Worm (Caenorhabditis elegans) whole organism, L4 larva: ENCODE data around the gene acd-4.
A peak's percentile ranks its signal among the peaks of the same experiment; 100 is the strongest.

Source experiments
- F37D6.2 ChIP-seq: sonication (generic microtip); optimal IDR thresholded peaks from 2 replicates; lab custom pipeline; 2016; ENCODE audit warnings: mild to moderate bottlenecking, missing genetic modification characterization, missing compliant biosample characterization
- R02D3.7 ChIP-seq: fragments of 150-350 bp; sonication (generic microtip); optimal IDR thresholded peaks from 3 replicates; lab custom pipeline; 2014; ENCODE audit warnings: missing biosample characterization, missing genetic modification characterization
- T26A8.4 ChIP-seq: fragments of 200-800 bp; sonication (Bioruptor generic); IDR thresholded peaks from 2 replicates; pipeline ENCODE4 v1.3.6; 2022; ENCODE audit warnings: missing genetic modification characterization, missing compliant biosample characterization
- Y5F2A.4 ChIP-seq: fragments of 200-800 bp; sonication (Bioruptor generic); optimal IDR thresholded peaks from 2 replicates; lab custom pipeline; 2018; ENCODE audit warnings: mild to moderate bottlenecking, missing genetic modification characterization, missing compliant biosample characterization
- ZK337.2 ChIP-seq: fragments of 200-800 bp; sonication (Bioruptor generic); IDR thresholded peaks from 2 replicates; pipeline ENCODE4 v1.3.6; 2022; ENCODE audit warnings: missing genetic modification reagents, missing genetic modification characterization, missing compliant biosample characterization
- aha-1 ChIP-seq: fragments of 150-350 bp; peaks from one replicate; lab custom pipeline; 2014; ENCODE audit warnings: missing biosample characterization, missing genetic modification characterization
- aly-2 ChIP-seq: sonication (generic microtip); optimal IDR thresholded peaks from 2 replicates; lab custom pipeline; 2018; ENCODE audit warnings: missing biosample characterization, missing genetic modification characterization
- ceh-32 ChIP-seq: sonication (generic microtip); optimal IDR thresholded peaks from 2 replicates; lab custom pipeline; 2016; ENCODE audit warnings: mild to moderate bottlenecking, missing genetic modification characterization, missing compliant biosample characterization; ENCODE audit not compliant: poor library complexity
- ceh-44 ChIP-seq: fragments of 200-800 bp; sonication (Bioruptor generic); IDR thresholded peaks from 2 replicates; pipeline ENCODE4 v1.3.6; 2022; ENCODE audit warnings: missing genetic modification reagents, missing genetic modification characterization, missing compliant biosample characterization
- ctbp-1 ChIP-seq: fragments of 200-800 bp; sonication (Bioruptor generic); IDR thresholded peaks from 2 replicates; pipeline ENCODE4 v1.3.6; 2022; ENCODE audit warnings: missing genetic modification reagents, missing genetic modification characterization, missing compliant biosample characterization
- daf-12 ChIP-seq: fragments of 150-350 bp; optimal IDR thresholded peaks from 2 replicates; lab custom pipeline; 2014; ENCODE audit warnings: missing biosample characterization, missing genetic modification reagents, missing genetic modification characterization
- daf-16 ChIP-seq, 3 experiments: sonication (generic microtip); optimal IDR thresholded peaks; 2 replicates each; lab custom pipeline; 2016 to 2017; ENCODE audit warnings: missing genetic modification characterization in 3 of 3, missing genetic modification reagents in 3 of 3, mild to moderate bottlenecking in 2 of 3, missing compliant biosample characterization in 2 of 3, missing biosample characterization in 1 of 3, moderate library complexity in 1 of 3
- daf-19 ChIP-seq: fragments of 200-800 bp; sonication (Bioruptor generic); conservative IDR thresholded peaks from 2 replicates; pipeline ENCODE4 v1.3.6; 2022; ENCODE audit warnings: missing genetic modification characterization, missing compliant biosample characterization
- dmd-6 ChIP-seq: fragments of 200-800 bp; sonication (Bioruptor generic); IDR thresholded peaks from 2 replicates; pipeline ENCODE4 v1.3.6; 2022; ENCODE audit warnings: missing genetic modification reagents, missing genetic modification characterization, missing compliant biosample characterization
- duxl-1 ChIP-seq: sonication (generic microtip); optimal IDR thresholded peaks from 2 replicates; lab custom pipeline; 2016; ENCODE audit warnings: mild to moderate bottlenecking, missing genetic modification characterization, moderate library complexity, missing compliant biosample characterization; ENCODE audit not compliant: poor library complexity
- dve-1 ChIP-seq: sonication (generic microtip); optimal IDR thresholded peaks from 2 replicates; lab custom pipeline; 2017; ENCODE audit warnings: antibody characterized with exemption, mild to moderate bottlenecking, missing genetic modification characterization, missing compliant biosample characterization; ENCODE audit not compliant: insufficient read depth
- egl-43 ChIP-seq: fragments of 200-800 bp; sonication (Bioruptor generic); IDR thresholded peaks from 2 replicates; pipeline ENCODE4 v1.3.6; 2022; ENCODE audit warnings: missing genetic modification reagents, missing genetic modification characterization, missing compliant biosample characterization
- fos-1 ChIP-seq: fragments of 150-350 bp; optimal IDR thresholded peaks from 2 replicates; lab custom pipeline; 2014; ENCODE audit warnings: missing biosample characterization, missing genetic modification characterization
- gei-8 ChIP-seq: fragments of 200-800 bp; sonication (Bioruptor generic); optimal IDR thresholded peaks from 2 replicates; lab custom pipeline; 2018; ENCODE audit warnings: mild to moderate bottlenecking, missing genetic modification characterization, missing compliant biosample characterization
- hif-1 ChIP-seq, 2 experiments: sonication (generic microtip); optimal IDR thresholded peaks; 2 replicates each; lab custom pipeline; 2016 to 2017; ENCODE audit warnings: missing compliant biosample characterization in 2 of 2, missing genetic modification characterization in 2 of 2, missing genetic modification reagents in 2 of 2, missing genotype in 2 of 2, mild to moderate bottlenecking in 1 of 2
- hlh-11 ChIP-seq: fragments of 200-800 bp; sonication (Bioruptor generic); optimal IDR thresholded peaks from 2 replicates; lab custom pipeline; 2018; ENCODE audit warnings: mild to moderate bottlenecking, missing genetic modification characterization, missing compliant biosample characterization
- hlh-30 ChIP-seq: sonication (generic microtip); optimal IDR thresholded peaks from 2 replicates; lab custom pipeline; 2017; ENCODE audit warnings: antibody characterized with exemption, mild to moderate bottlenecking, missing genetic modification characterization, missing compliant biosample characterization; ENCODE audit not compliant: insufficient read depth
- hmg-1.1 ChIP-seq: fragments of 200-800 bp; sonication (Bioruptor generic); IDR thresholded peaks from 2 replicates; pipeline ENCODE4 v1.3.6; 2022; ENCODE audit warnings: missing genetic modification reagents, missing genetic modification characterization, missing compliant biosample characterization
- jun-1 ChIP-seq: fragments of 150-350 bp; optimal IDR thresholded peaks from 2 replicates; lab custom pipeline; 2014; ENCODE audit warnings: missing biosample characterization, missing genetic modification reagents, missing genetic modification characterization
- lim-7 ChIP-seq: fragments of 200-800 bp; sonication (Bioruptor generic); IDR thresholded peaks from 2 replicates; pipeline ENCODE4 v1.3.6; 2022; ENCODE audit warnings: missing genetic modification characterization, missing compliant biosample characterization
- lin-1 ChIP-seq: fragments of 200-800 bp; sonication (Bioruptor generic); IDR thresholded peaks from 2 replicates; pipeline ENCODE4 v1.3.6; 2022; ENCODE audit warnings: missing genetic modification reagents, missing genetic modification characterization, missing compliant biosample characterization
- lin-15B ChIP-seq: fragments of 150-350 bp; sonication (generic microtip); optimal IDR thresholded peaks from 3 replicates; lab custom pipeline; 2014; ENCODE audit warnings: missing biosample characterization, missing genetic modification characterization
- mdl-1 ChIP-seq, 2 experiments: fragments of 150-350 bp in 1 of 2; sonication (generic microtip) in 1 of 2; optimal IDR thresholded peaks; 2 replicates each; lab custom pipeline; 2014 to 2017; ENCODE audit warnings: missing biosample characterization in 2 of 2, missing genetic modification characterization in 2 of 2
- mep-1 ChIP-seq: fragments of 150-350 bp; sonication (generic microtip); optimal IDR thresholded peaks from 3 replicates; lab custom pipeline; 2014; ENCODE audit warnings: missing biosample characterization, missing genetic modification characterization
- mxl-3 ChIP-seq: fragments of 200-800 bp; sonication (Bioruptor generic); optimal IDR thresholded peaks from 2 replicates; lab custom pipeline; 2018; ENCODE audit warnings: mild to moderate bottlenecking, missing genetic modification characterization, missing compliant biosample characterization
- nhr-10 ChIP-seq: fragments of 150-350 bp; optimal IDR thresholded peaks from 2 replicates; lab custom pipeline; 2014; ENCODE audit warnings: missing biosample characterization, missing genetic modification characterization
- nhr-11 ChIP-seq: fragments of 150-350 bp; optimal IDR thresholded peaks from 2 replicates; lab custom pipeline; 2014; ENCODE audit warnings: missing biosample characterization, missing genetic modification characterization
- nhr-25 ChIP-seq: sonication (generic microtip); optimal IDR thresholded peaks from 2 replicates; lab custom pipeline; 2017; ENCODE audit warnings: missing genetic modification characterization, mild to moderate bottlenecking, missing compliant biosample characterization, antibody characterized with exemption, moderate library complexity, borderline replicate concordance; ENCODE audit not compliant: insufficient read depth
- nhr-28 ChIP-seq: fragments of 150-350 bp; optimal IDR thresholded peaks from 2 replicates; lab custom pipeline; 2014; ENCODE audit warnings: missing biosample characterization, missing genetic modification characterization
- nhr-42 ChIP-seq: fragments of 200-800 bp; sonication (Bioruptor generic); IDR thresholded peaks from 2 replicates; pipeline ENCODE4 v1.3.6; 2022; ENCODE audit warnings: missing genetic modification characterization, missing compliant biosample characterization
- nhr-6 ChIP-seq: fragments of 150-350 bp; optimal IDR thresholded peaks from 2 replicates; lab custom pipeline; 2014; ENCODE audit warnings: missing biosample characterization, missing genetic modification characterization
- nhr-76 ChIP-seq: fragments of 150-350 bp; optimal IDR thresholded peaks from 2 replicates; lab custom pipeline; 2014; ENCODE audit warnings: missing biosample characterization, missing genetic modification characterization
- nhr-77 ChIP-seq: fragments of 150-350 bp; optimal IDR thresholded peaks from 2 replicates; lab custom pipeline; 2014; ENCODE audit warnings: missing biosample characterization, missing genetic modification characterization
- pha-4 ChIP-seq, 2 experiments: fragments of 150-350 bp in 1 of 2; fragments of 200-800 bp in 1 of 2; sonication (Bioruptor generic) in 1 of 2; IDR thresholded peaks in 1 of 2; optimal IDR thresholded peaks in 1 of 2; 2 replicates each; pipeline versions ENCODE4 v1.3.6 to Lab custom; 2014 to 2022; ENCODE audit warnings: missing genetic modification characterization in 2 of 2, missing genetic modification reagents in 2 of 2, missing biosample characterization in 1 of 2, missing compliant biosample characterization in 1 of 2
- pqm-1 ChIP-seq: sonication (generic microtip); optimal IDR thresholded peaks from 2 replicates; lab custom pipeline; 2017; ENCODE audit warnings: missing biosample characterization, missing genetic modification characterization
- saeg-2 ChIP-seq: fragments of 200-800 bp; sonication (Bioruptor generic); IDR thresholded peaks from 2 replicates; pipeline ENCODE4 v1.3.6; 2022; ENCODE audit warnings: missing genetic modification reagents, missing genetic modification characterization, missing compliant biosample characterization
- sdz-12 ChIP-seq: fragments of 200-800 bp; sonication (Bioruptor generic); optimal IDR thresholded peaks from 2 replicates; lab custom pipeline; 2018; ENCODE audit warnings: mild to moderate bottlenecking, missing genetic modification characterization, missing compliant biosample characterization
- set-16 ChIP-seq: fragments of 200-800 bp; sonication (Bioruptor generic); IDR thresholded peaks from 2 replicates; pipeline ENCODE4 v1.3.6; 2022; ENCODE audit warnings: missing genetic modification reagents, missing genetic modification characterization, missing compliant biosample characterization
- snpc-4 ChIP-seq: fragments of 150-350 bp; optimal IDR thresholded peaks from 2 replicates; lab custom pipeline; 2014; ENCODE audit warnings: missing biosample characterization, missing genetic modification characterization
- tag-97 ChIP-seq: fragments of 200-800 bp; sonication (Bioruptor generic); IDR thresholded peaks from 2 replicates; pipeline ENCODE4 v1.3.6; 2022; ENCODE audit warnings: missing genetic modification characterization, missing compliant biosample characterization
- unc-62 ChIP-seq, 3 experiments: fragments of 150-350 bp in 1 of 3; sonication (generic microtip); optimal IDR thresholded peaks in 2 of 3; peaks in 1 of 3; 1 replicate in 1 of 3; 2 replicates in 2 of 3; lab custom pipeline; 2014 to 2017; ENCODE audit warnings: missing biosample characterization in 3 of 3, missing genetic modification characterization in 3 of 3, missing genetic modification reagents in 3 of 3, missing genotype in 1 of 3
- zfp-3 ChIP-seq: fragments of 200-800 bp; sonication (Bioruptor generic); conservative IDR thresholded peaks from 2 replicates; pipeline ENCODE4 v1.3.6; 2022; ENCODE audit warnings: missing genetic modification reagents, missing genetic modification characterization, missing compliant biosample characterization
- zip-2 ChIP-seq: fragments of 150-350 bp; optimal IDR thresholded peaks from 2 replicates; lab custom pipeline; 2014; ENCODE audit warnings: missing biosample characterization, missing genetic modification characterization

acd-4 gene

ce11 chrV:8603272-8603671 lies 34.7 kb upstream of the acd-4 start, which contains the start of gene F41E6.5:
Gene F41E6.5 (plus strand): TSS chrV:8603480.
- TF ChIP-seq aha-1 (tag; lab: Kevin White, UChicago) = no peak
- TF ChIP-seq T26A8.4 = no peak
- no peak for TF ChIP-seq tag-97
- no peak for TF ChIP-seq nhr-25
- no peak for TF ChIP-seq ZK337.2
- peak; percentile 48 for TF ChIP-seq hlh-30 (tag; lab: Kevin White, UChicago)
- no peak for TF ChIP-seq nhr-42
- no peak for TF ChIP-seq pha-4 (GFP tag; IDR thresholded peaks at IDR 0.05; lab: Robert Waterston, UW)
- no peak for TF ChIP-seq pha-4 (tag; optimal IDR thresholded peaks at IDR 0.05; lab: Kevin White, UChicago)
- no peak for TF ChIP-seq ctbp-1 (GFP tag; lab: Robert Waterston, UW)
- TF ChIP-seq hif-1 (tag; optimal IDR thresholded peaks at IDR 0.05; lab: Kevin White, UChicago) = peak in 1 of 2 experiments; percentile 18
- peak; percentile 63 for TF ChIP-seq mxl-3 (GFP tag; lab: Kevin White, UChicago)
- TF ChIP-seq nhr-6 = no peak
- TF ChIP-seq hlh-11 (tag; lab: Kevin White, UChicago) = peak; percentile 66
- TF ChIP-seq jun-1 (tag; lab: Kevin White, UChicago) = no peak
- peak in 1 of 2 experiments; percentile 79 for TF ChIP-seq mdl-1 (tag; optimal IDR thresholded peaks at IDR 0.05; lab: Kevin White, UChicago)
- TF ChIP-seq daf-16 (GFP tag; optimal IDR thresholded peaks at IDR 0.05; lab: Kevin White, UChicago) = no peak
- peak; percentile 90 for TF ChIP-seq daf-16 (tag; optimal IDR thresholded peaks at IDR 0.05; lab: Kevin White, UChicago)
- no peak for TF ChIP-seq zfp-3 (GFP tag; lab: Robert Waterston, UW)
- no peak for TF ChIP-seq R02D3.7
- TF ChIP-seq snpc-4 (tag; lab: Kevin White, UChicago) = no peak
- TF ChIP-seq pqm-1 = peak; percentile 54
- no peak for TF ChIP-seq lim-7 (GFP tag; lab: Robert Waterston, UW)
- peak; percentile 74 for TF ChIP-seq nhr-28 (tag; lab: Kevin White, UChicago)
- TF ChIP-seq dmd-6 (GFP tag; lab: Robert Waterston, UW) = peak; percentile 65
- no peak for TF ChIP-seq nhr-10 (tag; lab: Kevin White, UChicago)
- no peak for TF ChIP-seq zip-2 (tag; lab: Kevin White, UChicago)
- TF ChIP-seq hmg-1.1 (GFP tag; lab: Robert Waterston, UW) = no peak
- TF ChIP-seq dve-1 (tag; lab: Kevin White, UChicago) = peak; percentile 73
- TF ChIP-seq mep-1 = no peak
- TF ChIP-seq set-16 (GFP tag; lab: Robert Waterston, UW) = no peak
- peak; percentile 59 for TF ChIP-seq nhr-77 (tag; lab: Kevin White, UChicago)

ce11 chrV:8606099-8606696 lies 31.8 kb upstream of the acd-4 start, which contains the start of gene vps-60:
Gene vps-60 (minus strand): TSS chrV:8606128.
- TF ChIP-seq unc-62 (GFP tag; optimal IDR thresholded peaks at IDR 0.05 in 1 of 2; lab: Kevin White, UChicago) (peak in 1 of 2 experiments; percentile 96), unc-62 (tag; optimal IDR thresholded peaks at IDR 0.05; lab: Kevin White, UChicago) (no peak), Y5F2A.4 (GFP tag; lab: Kevin White, UChicago) (no peak), gei-8 (GFP tag; lab: Kevin White, UChicago) (no peak), saeg-2 (GFP tag; lab: Robert Waterston, UW) (0 out of 2 replicates have a peak, but pooled peaks have one; percentile 42), egl-43 (GFP tag; lab: Robert Waterston, UW) (peak; percentile 74; the same call in 1 of the 2 replicates), ceh-44 (GFP tag; lab: Robert Waterston, UW) (no peak), nhr-28 (tag; lab: Kevin White, UChicago) (peak; percentile 82), duxl-1 (no peak), lin-15B (tag; lab: Kevin White, UChicago) (no peak), mxl-3 (GFP tag; lab: Kevin White, UChicago) (peak; percentile 58), fos-1 (tag; lab: Kevin White, UChicago) (peak; percentile 22), nhr-11 (tag; lab: Kevin White, UChicago) (peak; percentile 93), R02D3.7 (no peak), daf-12 (tag; lab: Kevin White, UChicago) (no peak), dmd-6 (GFP tag; lab: Robert Waterston, UW) (peak; percentile 98), sdz-12 (GFP tag; lab: Kevin White, UChicago) (peak; percentile 30), aha-1 (tag; lab: Kevin White, UChicago) (peak; percentile 99), nhr-76 (tag; lab: Kevin White, UChicago) (peak; percentile 8), ceh-32 (tag; lab: Kevin White, UChicago) (no peak), tag-97 (no peak), aly-2 (tag; lab: Kevin White, UChicago) (no peak), F37D6.2 (tag; lab: Kevin White, UChicago) (peak; percentile 69), lin-1 (GFP tag; lab: Robert Waterston, UW) (peak; percentile 64), hlh-30 (tag; lab: Kevin White, UChicago) (peak; percentile 93), daf-19 (no peak)
